Worm (Caenorhabditis elegans) whole organism, early embryonic: ENCODE data around the gene magu-2.

Experiments used
- B0310.2 ChIP-seq: sonication (generic microtip); optimal IDR thresholded peaks from 2 replicates; lab custom pipeline; 2016; ENCODE audit warnings: mild to moderate bottlenecking, missing genetic modification characterization, missing compliant biosample characterization
- F13C5.2 ChIP-seq: sonication (generic microtip); optimal IDR thresholded peaks from 2 replicates; lab custom pipeline; 2017; ENCODE audit warnings: mild to moderate bottlenecking, missing genetic modification characterization, inconsistent platforms, missing compliant biosample characterization
- aly-1 ChIP-seq: sonication (generic microtip); optimal IDR thresholded peaks from 2 replicates; lab custom pipeline; 2016; ENCODE audit warnings: missing genetic modification characterization, missing compliant biosample characterization
- ama-1 ChIP-seq: fragments of 150-350 bp; optimal IDR thresholded peaks from 2 replicates; lab custom pipeline; 2014
- ceh-13 ChIP-seq: fragments of 200-800 bp; sonication (Bioruptor generic); optimal IDR thresholded peaks from 2 replicates; lab custom pipeline; 2018; ENCODE audit warnings: mild to moderate bottlenecking, missing genetic modification characterization, missing compliant biosample characterization
- ceh-36 ChIP-seq: sonication (generic microtip); optimal IDR thresholded peaks from 2 replicates; lab custom pipeline; 2016; ENCODE audit warnings: missing genetic modification characterization, inconsistent platforms, missing compliant biosample characterization
- ets-7 ChIP-seq: sonication (generic microtip); optimal IDR thresholded peaks from 2 replicates; lab custom pipeline; 2016; ENCODE audit warnings: missing genotype, missing genetic modification characterization, missing compliant biosample characterization
- flt-1 ChIP-seq: fragments of 200-800 bp; sonication (Bioruptor generic); IDR thresholded peaks from 2 replicates; pipeline ENCODE4 v1.3.6; 2022; ENCODE audit warnings: missing genetic modification characterization, missing compliant biosample characterization
- hmbx-1 ChIP-seq: sonication (generic microtip); optimal IDR thresholded peaks from 2 replicates; lab custom pipeline; 2016; ENCODE audit warnings: mild to moderate bottlenecking, missing genetic modification characterization, missing compliant biosample characterization
- hmg-4 ChIP-seq: fragments of 200-800 bp; sonication (Bioruptor generic); optimal IDR thresholded peaks from 2 replicates; lab custom pipeline; 2018; ENCODE audit warnings: mild to moderate bottlenecking, missing genetic modification characterization, missing compliant biosample characterization
- hnd-1 ChIP-seq: sonication (generic microtip); optimal IDR thresholded peaks from 2 replicates; lab custom pipeline; 2016; ENCODE audit warnings: missing genetic modification characterization, missing compliant biosample characterization
- pes-1 ChIP-seq: fragments of 200-800 bp; sonication (Bioruptor generic); IDR thresholded peaks from 2 replicates; pipeline ENCODE4 v1.3.6; 2022; ENCODE audit warnings: missing genetic modification reagents, missing genetic modification characterization, missing compliant biosample characterization
- scrt-1 ChIP-seq: fragments of 200-800 bp; sonication (Bioruptor generic); IDR thresholded peaks from 2 replicates; pipeline ENCODE4 v1.3.6; 2022; ENCODE audit warnings: missing genetic modification characterization, missing compliant biosample characterization
- sea-1 ChIP-seq: fragments of 200-800 bp; sonication (Bioruptor generic); conservative IDR thresholded peaks from 2 replicates; pipeline ENCODE4 v1.3.6; 2022; ENCODE audit warnings: missing genetic modification characterization, missing compliant biosample characterization
- tbx-11 ChIP-seq: fragments of 200-800 bp; sonication (Bioruptor generic); IDR thresholded peaks from 2 replicates; pipeline ENCODE4 v1.3.6; 2022; ENCODE audit warnings: missing genetic modification characterization, missing compliant biosample characterization
- tbx-37 ChIP-seq: fragments of 200-800 bp; sonication (Bioruptor generic); conservative IDR thresholded peaks from 2 replicates; pipeline ENCODE4 v1.3.6; 2022; ENCODE audit warnings: missing genetic modification reagents, missing genetic modification characterization, missing compliant biosample characterization
- tra-4 ChIP-seq: sonication (generic microtip); optimal IDR thresholded peaks from 2 replicates; lab custom pipeline; 2017; ENCODE audit warnings: missing genetic modification characterization, missing compliant biosample characterization

Gene magu-2

ce11 chrV:8782112-8782511 lies 18.7 kb downstream of the magu-2 start:
- TF ChIP-seq hmg-4 (GFP tag; lab: Kevin White, UChicago) (no peak), tbx-37 (0 out of 2 replicates have a peak, but pooled peaks have one; percentile 10), sea-1 (GFP tag; lab: Robert Waterston, UW) (no peak), tra-4 (tag; lab: Kevin White, UChicago) (no peak), hmbx-1 (tag; lab: Kevin White, UChicago) (no peak), aly-1 (tag; lab: Kevin White, UChicago) (no peak)

- no peak for TF ChIP-seq pes-1 (GFP tag; lab: Robert Waterston, UW)
These were observed 19.7 kb downstream of the magu-2 start for ce11 chrV:8781164-8781563.

ce11 chrV:8776270-8776669 lies 24.6 kb downstream of the magu-2 start, which contains the start of gene B0507.1:
Gene B0507.1 (plus strand): TSS chrV:8776570.
- TF ChIP-seq aly-1 (tag; lab: Kevin White, UChicago) (no peak), B0310.2 (tag; lab: Kevin White, UChicago) (no peak), ets-7 (no peak), hmbx-1 (tag; lab: Kevin White, UChicago) (no peak), scrt-1 (GFP tag; lab: Robert Waterston, UW) (no peak), pes-1 (GFP tag; lab: Robert Waterston, UW) (no peak), sea-1 (GFP tag; lab: Robert Waterston, UW) (no peak), ceh-13 (GFP tag; lab: Kevin White, UChicago) (no peak), F13C5.2 (no peak)

- TF ChIP-seq ama-1 (lab: Kevin White, UChicago): no peak
- no peak for TF ChIP-seq B0310.2 (tag; lab: Kevin White, UChicago)
- no peak for TF ChIP-seq tra-4 (tag; lab: Kevin White, UChicago)
- no peak for TF ChIP-seq ceh-13 (GFP tag; lab: Kevin White, UChicago)
These were observed 26.9 kb downstream of the magu-2 start, which contains the start of gene B0507.2 for ce11 chrV:8773826-8774382. Gene B0507.2 (plus strand): TSS chrV:8774332.

- TF ChIP-seq ceh-13 (GFP tag; lab: Kevin White, UChicago) (no peak), B0310.2 (tag; lab: Kevin White, UChicago) (no peak), ets-7 (no peak), tbx-37 (no peak), tra-4 (tag; lab: Kevin White, UChicago) (no peak), hmbx-1 (tag; lab: Kevin White, UChicago) (no peak), ceh-36 (no peak), pes-1 (GFP tag; lab: Robert Waterston, UW) (no peak), tbx-11 (GFP tag; lab: Robert Waterston, UW) (no peak), F13C5.2 (no peak), hmg-4 (GFP tag; lab: Kevin White, UChicago) (no peak), ama-1 (lab: Kevin White, UChicago) (no peak), aly-1 (tag; lab: Kevin White, UChicago) (no peak), hnd-1 (tag; lab: Kevin White, UChicago) (no peak), scrt-1 (GFP tag; lab: Robert Waterston, UW) (no peak), flt-1 (no peak), sea-1 (GFP tag; lab: Robert Waterston, UW) (no peak)
These were observed 29.2 kb downstream of the magu-2 start, which contains the start of gene srx-115 for ce11 chrV:8771599-8771998. Gene srx-115 (plus strand): TSS chrV:8771899.

- no peak for TF ChIP-seq ets-7
- TF ChIP-seq hmbx-1 (tag; lab: Kevin White, UChicago): no peak
- no peak for TF ChIP-seq hnd-1 (tag; lab: Kevin White, UChicago)
- TF ChIP-seq F13C5.2: no peak
- no peak for TF ChIP-seq tra-4 (tag; lab: Kevin White, UChicago)
- TF ChIP-seq tbx-11 (GFP tag; lab: Robert Waterston, UW): no peak
- no peak for TF ChIP-seq tbx-37
- TF ChIP-seq sea-1 (GFP tag; lab: Robert Waterston, UW): no peak
- no peak for TF ChIP-seq B0310.2 (tag; lab: Kevin White, UChicago)
These were observed 31.7 kb downstream of the magu-2 start for ce11 chrV:8769154-8769553.

ce11 chrV:8768481-8768959 lies 32.3 kb downstream of the magu-2 start, which contains the start of gene B0507.3:
Gene B0507.3 (plus strand): TSS chrV:8768909.
- TF ChIP-seq F13C5.2 (no peak), aly-1 (tag; lab: Kevin White, UChicago) (no peak), B0310.2 (tag; lab: Kevin White, UChicago) (no peak), scrt-1 (GFP tag; lab: Robert Waterston, UW) (no peak)

ce11 chrV:8767493-8767892 lies 33.3 kb downstream of the magu-2 start:
- TF ChIP-seq tbx-11 (GFP tag; lab: Robert Waterston, UW) (no peak), ama-1 (lab: Kevin White, UChicago) (no peak), tra-4 (tag; lab: Kevin White, UChicago) (no peak), pes-1 (GFP tag; lab: Robert Waterston, UW) (no peak)

- no peak for TF ChIP-seq ama-1 (lab: Kevin White, UChicago)
- TF ChIP-seq aly-1 (tag; lab: Kevin White, UChicago): no peak
- TF ChIP-seq hmg-4 (GFP tag; lab: Kevin White, UChicago): no peak
- no peak for TF ChIP-seq ceh-36
These were observed 33.8 kb downstream of the magu-2 start for ce11 chrV:8767041-8767440.
